Worm (Caenorhabditis elegans) whole organism, L3 larva: ENCODE results near the gene srsx-34.

Experiments
- ZK546.5 ChIP-seq: sonication (generic microtip); optimal IDR thresholded peaks from 2 replicates; lab custom pipeline; 2017; ENCODE audit warnings: missing biosample characterization, missing genetic modification characterization
- ceh-9 ChIP-seq: sonication (generic microtip); optimal IDR thresholded peaks from 2 replicates; lab custom pipeline; 2018; ENCODE audit warnings: missing biosample characterization, missing genetic modification characterization
- egl-27 ChIP-seq: sonication (generic microtip); optimal IDR thresholded peaks from 4 replicates; lab custom pipeline; 2017; ENCODE audit warnings: missing biosample characterization, missing genetic modification reagents, missing genetic modification characterization
- nfya-1 ChIP-seq: sonication (generic microtip); optimal IDR thresholded peaks from 2 replicates; lab custom pipeline; 2017; ENCODE audit warnings: missing genetic modification characterization, mild to moderate bottlenecking, missing compliant biosample characterization, antibody characterized with exemption, moderate library complexity; ENCODE audit not compliant: insufficient read depth
- nhr-12 ChIP-seq: fragments of 150-350 bp; optimal IDR thresholded peaks from 2 replicates; lab custom pipeline; 2014; ENCODE audit warnings: missing biosample characterization, missing genetic modification characterization
- nhr-237 ChIP-seq: fragments of 150-350 bp; optimal IDR thresholded peaks from 2 replicates; lab custom pipeline; 2014; ENCODE audit warnings: missing biosample characterization, missing genetic modification characterization
- nhr-28 ChIP-seq: fragments of 150-350 bp; optimal IDR thresholded peaks from 2 replicates; lab custom pipeline; 2014; ENCODE audit warnings: missing biosample characterization, missing genetic modification characterization
- nhr-77 ChIP-seq: fragments of 150-350 bp; optimal IDR thresholded peaks from 2 replicates; lab custom pipeline; 2014; ENCODE audit warnings: missing biosample characterization, missing genetic modification characterization
- ztf-11 ChIP-seq: fragments of 150-350 bp; optimal IDR thresholded peaks from 2 replicates; lab custom pipeline; 2014; ENCODE audit warnings: missing biosample characterization, missing genetic modification characterization

DNA sequence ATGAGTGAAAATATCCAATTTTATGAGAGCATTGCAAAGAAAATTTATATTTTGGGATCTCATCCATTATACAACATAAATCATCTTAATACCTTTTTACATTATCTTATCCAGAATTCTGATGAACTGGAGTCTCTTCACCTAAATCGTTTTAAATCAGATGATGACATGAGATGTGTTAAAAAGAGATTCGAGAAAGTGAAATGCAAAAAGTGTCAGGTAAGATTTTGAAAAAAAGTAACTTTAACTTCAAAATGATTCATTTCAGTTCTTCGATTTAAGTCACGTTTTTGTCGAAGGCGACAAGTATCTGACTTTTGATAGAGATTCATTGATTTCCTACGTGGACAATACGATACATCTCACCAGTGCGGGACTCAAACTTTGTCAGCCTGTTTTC, 16.9 kb upstream of the srsx-34 start:
- no peak for TF ChIP-seq ztf-11
- TF ChIP-seq nhr-28, result no peak
- TF ChIP-seq ZK546.5 (tag; lab: Kevin White, UChicago), result no peak
- TF ChIP-seq nhr-12 (tag; lab: Kevin White, UChicago), result no peak
- no peak for TF ChIP-seq nfya-1 (tag; lab: Kevin White, UChicago)
- TF ChIP-seq nhr-237, result no peak
- no peak for TF ChIP-seq nhr-77 (tag; lab: Kevin White, UChicago)
- TF ChIP-seq ceh-9 (tag; lab: Kevin White, UChicago), result no peak
- TF ChIP-seq egl-27 (tag; lab: Kevin White, UChicago), result no peak
